Fruit fly (Drosophila melanogaster) whole organism, embryonic: ENCODE data around the gene CG32793.

Experiments
- Adf1 ChIP-seq: fragments of 200-800 bp; sonication (Bioruptor generic); IDR thresholded peaks from 2 replicates; pipeline ENCODE4 v1.3.6; 2022; ENCODE audit warnings: missing biosample characterization, missing genetic modification characterization
- C15 ChIP-seq: fragments of 200-800 bp; sonication (Bioruptor generic); IDR thresholded peaks from 3 replicates; pipeline ENCODE4 v1.3.6; 2022; ENCODE audit warnings: missing biosample characterization, missing genetic modification characterization
- CG10209 ChIP-seq: fragments of 200-800 bp; sonication (Bioruptor generic); optimal IDR thresholded peaks from 3 replicates; lab custom pipeline; 2017; ENCODE audit warnings: missing biosample characterization, mild to moderate bottlenecking, missing genetic modification characterization, missing genetic modification reagents
- CG10274 ChIP-seq: fragments of 200-800 bp; sonication (Bioruptor generic); optimal IDR thresholded peaks from 3 replicates; lab custom pipeline; 2017; ENCODE audit warnings: missing biosample characterization, mild to moderate bottlenecking, missing genetic modification characterization
- CG13424 ChIP-seq: fragments of 200-800 bp; sonication (Bioruptor generic); optimal IDR thresholded peaks from 2 replicates; lab custom pipeline; 2019; ENCODE audit warnings: missing biosample characterization, mild to moderate bottlenecking, missing genetic modification characterization, moderate library complexity
- CG16863 ChIP-seq: fragments of 200-800 bp; sonication (Bioruptor generic); optimal IDR thresholded peaks from 3 replicates; lab custom pipeline; 2016; ENCODE audit warnings: missing biosample characterization, missing genetic modification characterization
- CG1792 ChIP-seq: fragments of 200-800 bp; sonication (Bioruptor generic); optimal IDR thresholded peaks from 2 replicates; lab custom pipeline; 2016; ENCODE audit warnings: missing biosample characterization, missing genetic modification characterization
- CG30020 ChIP-seq: fragments of 200-800 bp; optimal IDR thresholded peaks from 2 replicates; lab custom pipeline; 2019; ENCODE audit warnings: missing biosample characterization, mild to moderate bottlenecking, missing genetic modification characterization, moderate library complexity
- CG34376 ChIP-seq: fragments of 200-800 bp; sonication (Bioruptor generic); optimal IDR thresholded peaks from 2 replicates; lab custom pipeline; 2018; ENCODE audit warnings: missing biosample characterization, mild to moderate bottlenecking, missing genetic modification characterization
- CG4820 ChIP-seq: fragments of 200-800 bp; sonication (Bioruptor generic); optimal IDR thresholded peaks from 3 replicates; lab custom pipeline; 2016; ENCODE audit warnings: missing biosample characterization, missing genetic modification characterization
- CG5180 ChIP-seq: fragments of 200-800 bp; sonication (Bioruptor generic); optimal IDR thresholded peaks from 3 replicates; lab custom pipeline; 2017; ENCODE audit warnings: missing biosample characterization, missing genetic modification characterization, mild to moderate bottlenecking, moderate library complexity, missing genetic modification reagents
- CG5245 ChIP-seq: fragments of 200-800 bp; sonication (Bioruptor generic); optimal IDR thresholded peaks from 3 replicates; lab custom pipeline; 2016; ENCODE audit warnings: missing biosample characterization, missing genetic modification characterization
- CG6654 ChIP-seq: fragments of 200-800 bp; sonication (Bioruptor generic); optimal IDR thresholded peaks from 2 replicates; lab custom pipeline; 2017; ENCODE audit warnings: missing biosample characterization, mild to moderate bottlenecking, missing genetic modification characterization
- CG6765 ChIP-seq: fragments of 200-800 bp; sonication (Bioruptor generic); optimal IDR thresholded peaks from 3 replicates; lab custom pipeline; 2017; ENCODE audit warnings: missing biosample characterization, mild to moderate bottlenecking, missing genetic modification characterization
- CG7372 ChIP-seq: fragments of 200-800 bp; sonication (Bioruptor generic); IDR thresholded peaks from 2 replicates; pipeline ENCODE4 v1.3.6; 2022; ENCODE audit warnings: missing biosample characterization, missing genetic modification characterization
- CG7556 ChIP-seq: fragments of 200-800 bp; sonication (Bioruptor generic); optimal IDR thresholded peaks from 2 replicates; lab custom pipeline; 2017; ENCODE audit warnings: missing biosample characterization, mild to moderate bottlenecking, missing genetic modification characterization
- CG7987 ChIP-seq: fragments of 200-800 bp; sonication (Bioruptor generic); optimal IDR thresholded peaks from 2 replicates; lab custom pipeline; 2018; ENCODE audit warnings: missing biosample characterization, mild to moderate bottlenecking, missing genetic modification characterization, moderate library complexity
- CG8388 ChIP-seq: fragments of 200-800 bp; sonication (Bioruptor generic); optimal IDR thresholded peaks from 2 replicates; lab custom pipeline; 2019; ENCODE audit warnings: missing biosample characterization, mild to moderate bottlenecking, missing genetic modification characterization, moderate library complexity
- CG8478 ChIP-seq: fragments of >200 bp; optimal IDR thresholded peaks from 2 replicates; lab custom pipeline; 2018
- CG9932 ChIP-seq: fragments of 200-800 bp; sonication (Bioruptor generic); IDR thresholded peaks from 2 replicates; pipeline ENCODE4 v1.3.6; 2022; ENCODE audit warnings: missing biosample characterization, missing genetic modification characterization
- Deaf1 ChIP-seq: fragments of 200-800 bp; optimal IDR thresholded peaks from 3 replicates; lab custom pipeline; 2019; ENCODE audit warnings: missing biosample characterization, mild to moderate bottlenecking, missing genetic modification characterization, moderate library complexity
- Hey ChIP-seq: fragments of 200-800 bp; sonication (Bioruptor generic); optimal IDR thresholded peaks from 3 replicates; lab custom pipeline; 2018; ENCODE audit warnings: missing biosample characterization, mild to moderate bottlenecking, missing genetic modification characterization
- Nf-YA ChIP-seq: fragments of 200-800 bp; sonication (Bioruptor generic); IDR thresholded peaks from 2 replicates; pipeline ENCODE4 v1.3.6; 2022; ENCODE audit warnings: missing biosample characterization, missing genetic modification characterization
- Opbp ChIP-seq: fragments of 200-800 bp; sonication (Bioruptor generic); IDR thresholded peaks from 3 replicates; pipeline ENCODE4 v1.3.6; 2022; ENCODE audit warnings: missing biosample characterization, missing genetic modification characterization; ENCODE audit not compliant: partially characterized antibody
- Poxn ChIP-seq: fragments of 200-800 bp; sonication (Bioruptor generic); IDR thresholded peaks from 2 replicates; pipeline ENCODE4 v1.3.6; 2022; ENCODE audit warnings: missing biosample characterization, missing genetic modification characterization
- Spps ChIP-seq: fragments of 200-800 bp; sonication (Bioruptor generic); optimal IDR thresholded peaks from 2 replicates; lab custom pipeline; 2018; ENCODE audit warnings: missing biosample characterization, mild to moderate bottlenecking, missing genetic modification characterization
- abd-A ChIP-seq: fragments of 200-800 bp; sonication (Bioruptor generic); optimal IDR thresholded peaks from 3 replicates; lab custom pipeline; 2019; ENCODE audit warnings: missing biosample characterization, mild to moderate bottlenecking, missing genetic modification characterization, moderate library complexity
- al ChIP-seq: fragments of 200-800 bp; sonication (Bioruptor generic); IDR thresholded peaks from 2 replicates; pipeline ENCODE4 v1.3.6; 2022; ENCODE audit warnings: missing biosample characterization, missing genetic modification characterization
- chinmo ChIP-seq: fragments of 200-800 bp; sonication (Bioruptor generic); IDR thresholded peaks from 4 replicates; pipeline ENCODE4 v1.3.6; 2022; ENCODE audit warnings: missing biosample characterization, missing genetic modification characterization; ENCODE audit not compliant: partially characterized antibody
- crol ChIP-seq: fragments of 200-800 bp; sonication (Bioruptor generic); IDR thresholded peaks from 2 replicates; pipeline ENCODE4 v1.3.6; 2022; ENCODE audit warnings: missing biosample characterization, missing genetic modification characterization
- danr ChIP-seq: fragments of 200-800 bp; sonication (Bioruptor generic); IDR thresholded peaks from 2 replicates; pipeline ENCODE4 v1.3.6; 2022; ENCODE audit warnings: missing biosample characterization, missing genetic modification characterization
- ems ChIP-seq: fragments of 200-800 bp; sonication (Bioruptor generic); optimal IDR thresholded peaks from 3 replicates; lab custom pipeline; 2016; ENCODE audit warnings: missing biosample characterization, missing genetic modification characterization
- ewg ChIP-seq: fragments of 200-800 bp; sonication (Bioruptor generic); optimal IDR thresholded peaks from 3 replicates; lab custom pipeline; 2017; ENCODE audit warnings: mild to moderate bottlenecking, missing biosample characterization, missing genetic modification reagents, missing genetic modification characterization
- fd64A ChIP-seq: fragments of 200-800 bp; sonication (Bioruptor generic); optimal IDR thresholded peaks from 3 replicates; lab custom pipeline; 2018; ENCODE audit warnings: missing biosample characterization, mild to moderate bottlenecking, missing genetic modification characterization
- grn ChIP-seq: fragments of 200-800 bp; sonication (Bioruptor generic); optimal IDR thresholded peaks from 3 replicates; lab custom pipeline; 2017; ENCODE audit warnings: missing biosample characterization, missing genetic modification characterization
- hb ChIP-seq: fragments of 200-800 bp; sonication (Bioruptor generic); IDR thresholded peaks from 3 replicates; pipeline ENCODE4 v1.3.6; 2022; ENCODE audit warnings: missing biosample characterization, missing genetic modification characterization; ENCODE audit not compliant: partially characterized antibody
- jing ChIP-seq: fragments of 200-800 bp; sonication (Bioruptor generic); optimal IDR thresholded peaks from 2 replicates; lab custom pipeline; 2018; ENCODE audit warnings: missing biosample characterization, mild to moderate bottlenecking, missing genetic modification characterization
- nmo ChIP-seq: fragments of 200-800 bp; sonication (Bioruptor generic); optimal IDR thresholded peaks from 2 replicates; lab custom pipeline; 2018; ENCODE audit warnings: missing biosample characterization, mild to moderate bottlenecking, missing genetic modification characterization, moderate library complexity
- pan ChIP-seq, 4 experiments: fragments of >200 bp in 3 of 4; fragments of 200-800 bp in 1 of 4; sonication (Bioruptor generic) in 1 of 4; optimal IDR thresholded peaks in 3 of 4; IDR thresholded peaks in 1 of 4; 2 replicates each; pipeline versions ENCODE4 v1.3.6 to Lab custom; 2017 to 2022; ENCODE audit warnings: missing biosample characterization in 2 of 4, missing genetic modification characterization in 2 of 4, mixed read lengths in 1 of 4
- prd ChIP-seq, 3 experiments: fragments of >200 bp in 2 of 3; fragments of 200-800 bp in 1 of 3; sonication (Bioruptor generic) in 1 of 3; optimal IDR thresholded peaks in 2 of 3; IDR thresholded peaks in 1 of 3; 2 replicates in 2 of 3; 3 replicates in 1 of 3; pipeline versions ENCODE4 v1.3.6 to Lab custom; 2017 to 2022; ENCODE audit warnings: missing biosample characterization in 1 of 3, missing genetic modification characterization in 1 of 3
- pros ChIP-seq: fragments of 200-800 bp; sonication (Bioruptor generic); optimal IDR thresholded peaks from 3 replicates; lab custom pipeline; 2019; ENCODE audit warnings: missing biosample characterization, mild to moderate bottlenecking, missing genetic modification characterization, moderate library complexity
- row ChIP-seq: fragments of 200-800 bp; sonication (Bioruptor generic); IDR thresholded peaks from 3 replicates; pipeline ENCODE4 v1.3.6; 2022; ENCODE audit warnings: missing biosample characterization, missing genetic modification characterization
- sisA ChIP-seq: fragments of 200-800 bp; sonication (Bioruptor generic); IDR thresholded peaks from 2 replicates; pipeline ENCODE4 v1.3.6; 2022; ENCODE audit warnings: missing biosample characterization, missing genetic modification characterization
- wdn ChIP-seq: fragments of 200-800 bp; sonication (Bioruptor generic); IDR thresholded peaks from 2 replicates; pipeline ENCODE4 v1.3.6; 2022; ENCODE audit warnings: missing biosample characterization, missing genetic modification characterization

The CG32793 gene

dm6 chrX:2885814-2886213 is 43.8 kb upstream of the CG32793 start, which contains the start of gene CG14419:
Gene CG14419, minus strand, starts transcription at chrX:2885914.
- TF ChIP-seq sisA (GFP tag; lab: Robert Waterston, UW) (no peak), CG9932 (GFP tag; lab: Robert Waterston, UW) (0 out of 2 replicates have a peak, but pooled peaks have one; percentile 14), nmo (peak; percentile 8), CG13424 (tag; lab: Kevin White, UChicago) (peak; percentile 10), CG10274 (GFP tag; lab: Kevin White, UChicago) (peak; percentile 39), al (GFP tag; lab: Robert Waterston, UW) (0 out of 2 replicates have a peak, but pooled peaks have one; percentile 17), prd (optimal IDR thresholded peaks at IDR 0.05; lab: Kevin White, UChicago) (no peak), prd (GFP tag; IDR thresholded peaks at IDR 0.05; lab: Robert Waterston, UW) (no peak), crol (GFP tag; lab: Robert Waterston, UW) (peak; percentile 23; the same call in 1 of the 2 replicates), abd-A (tag; lab: Kevin White, UChicago) (peak; percentile 25)

DNA sequence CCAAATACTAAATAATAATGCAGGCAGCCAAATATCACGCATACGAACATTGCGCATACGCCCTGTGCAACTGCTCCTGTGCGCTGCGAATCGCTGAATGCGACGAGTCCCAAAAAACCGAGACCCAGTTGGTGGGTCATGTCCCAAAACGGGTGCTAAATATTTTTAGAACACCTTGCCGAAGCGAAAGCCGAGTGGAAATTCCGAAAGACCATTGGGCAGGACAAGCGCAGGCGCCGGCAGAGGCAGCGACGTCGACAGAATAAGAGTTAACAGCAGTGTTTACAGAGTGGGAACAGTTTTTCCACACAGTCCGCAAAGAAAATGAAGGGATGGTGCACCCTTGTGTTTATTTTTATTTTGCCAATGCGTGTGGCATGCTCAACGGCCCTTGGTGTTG is 41.4 kb upstream of the CG32793 start:
- TF ChIP-seq CG6765 (GFP tag; lab: Kevin White, UChicago) (no peak), wdn (GFP tag; lab: Robert Waterston, UW) (no peak), CG10209 (no peak), Poxn (GFP tag; lab: Robert Waterston, UW) (no peak), CG8478 (lab: Kevin White, UChicago) (no peak), Hey (tag; lab: Kevin White, UChicago) (no peak), ems (no peak), chinmo (GFP tag; lab: Robert Waterston, UW) (no peak), CG34376 (no peak), ewg (GFP tag; lab: Kevin White, UChicago) (peak; percentile 31), hb (GFP tag; lab: Robert Waterston, UW) (0 out of 3 replicates have a peak, but pooled peaks have one; percentile 12), CG8388 (GFP tag; lab: Kevin White, UChicago) (no peak), danr (GFP tag; lab: Robert Waterston, UW) (no peak), Deaf1 (tag; lab: Kevin White, UChicago) (peak; percentile 91), CG7556 (no peak), fd64A (no peak), Adf1 (GFP tag; lab: Robert Waterston, UW) (peak; percentile 66; the same call in 1 of the 2 replicates), Nf-YA (no peak), CG5180 (GFP tag; lab: Kevin White, UChicago) (peak; percentile 6), CG4820 (GFP tag; lab: Kevin White, UChicago) (no peak), Spps (tag; lab: Kevin White, UChicago) (no peak), CG6654 (GFP tag; lab: Kevin White, UChicago) (no peak), CG7987 (GFP tag; lab: Kevin White, UChicago) (no peak), C15 (GFP tag; lab: Robert Waterston, UW) (no peak), pros (GFP tag; lab: Kevin White, UChicago) (no peak), CG5245 (no peak), CG16863 (GFP tag; lab: Kevin White, UChicago) (no peak), CG1792 (GFP tag; lab: Kevin White, UChicago) (no peak), CG30020 (tag; lab: Kevin White, UChicago) (no peak), pan (optimal IDR thresholded peaks at IDR 0.05; lab: Kevin White, UChicago) (no peak), pan (GFP tag; optimal IDR thresholded peaks at IDR 0.05 in 1 of 2, IDR thresholded peaks at IDR 0.05 in 1 of 2) (no peak), Opbp (GFP tag; lab: Robert Waterston, UW) (no peak), jing (GFP tag; lab: Kevin White, UChicago) (no peak), grn (GFP tag; lab: Kevin White, UChicago) (no peak), row (GFP tag; lab: Robert Waterston, UW) (no peak), CG7372 (GFP tag; lab: Robert Waterston, UW) (peak; percentile 59)
- TF ChIP-seq, all 482 proteins: peak for 6
